Worm (Caenorhabditis elegans) whole organism, L4 larva: ENCODE data around the gene ttr-18.
A peak's percentile ranks its signal among the peaks of the same experiment; 100 is the strongest.
"Not testable (repeated sequence)": the region's sequence is repeated elsewhere in the genome, so short reads cannot be mapped to it uniquely, and the experiment has no call there.

Experiments used
- F37D6.2 ChIP-seq: sonication (generic microtip); optimal IDR thresholded peaks from 2 replicates; lab custom pipeline; 2016; ENCODE audit warnings: mild to moderate bottlenecking, missing genetic modification characterization, missing compliant biosample characterization
- F49E8.2 ChIP-seq: sonication (generic microtip); optimal IDR thresholded peaks from 2 replicates; lab custom pipeline; 2016; ENCODE audit warnings: missing compliant biosample characterization, mild to moderate bottlenecking, missing genetic modification characterization, borderline replicate concordance
- T26A8.4 ChIP-seq: fragments of 200-800 bp; sonication (Bioruptor generic); IDR thresholded peaks from 2 replicates; pipeline ENCODE4 v1.3.6; 2022; ENCODE audit warnings: missing genetic modification characterization, missing compliant biosample characterization
- Y48G9A.11 ChIP-seq: fragments of 200-800 bp; sonication (Bioruptor generic); IDR thresholded peaks from 2 replicates; pipeline ENCODE4 v1.3.6; 2022; ENCODE audit warnings: missing genetic modification reagents, missing genetic modification characterization, missing compliant biosample characterization
- Y5F2A.4 ChIP-seq: fragments of 200-800 bp; sonication (Bioruptor generic); optimal IDR thresholded peaks from 2 replicates; lab custom pipeline; 2018; ENCODE audit warnings: mild to moderate bottlenecking, missing genetic modification characterization, missing compliant biosample characterization
- aha-1 ChIP-seq: fragments of 150-350 bp; peaks from one replicate; lab custom pipeline; 2014; ENCODE audit warnings: missing biosample characterization, missing genetic modification characterization
- ceh-20 ChIP-seq: fragments of 200-800 bp; sonication (Bioruptor generic); IDR thresholded peaks from 2 replicates; pipeline ENCODE4 v1.3.6; 2022; ENCODE audit warnings: missing genetic modification reagents, missing genetic modification characterization, missing compliant biosample characterization
- ceh-44 ChIP-seq: fragments of 200-800 bp; sonication (Bioruptor generic); IDR thresholded peaks from 2 replicates; pipeline ENCODE4 v1.3.6; 2022; ENCODE audit warnings: missing genetic modification reagents, missing genetic modification characterization, missing compliant biosample characterization
- ces-1 ChIP-seq: fragments of 150-350 bp; sonication (generic microtip); optimal IDR thresholded peaks from 4 replicates; lab custom pipeline; 2014; ENCODE audit warnings: missing biosample characterization, missing genetic modification reagents, missing genetic modification characterization
- cey-2 ChIP-seq: sonication (generic microtip); optimal IDR thresholded peaks from 3 replicates; lab custom pipeline; 2017; ENCODE audit warnings: missing genetic modification characterization, mild to moderate bottlenecking, missing compliant biosample characterization, antibody characterized with exemption, borderline replicate concordance; ENCODE audit not compliant: insufficient read depth
- daf-16 ChIP-seq, 3 experiments: sonication (generic microtip); optimal IDR thresholded peaks; 2 replicates each; lab custom pipeline; 2016 to 2017; ENCODE audit warnings: missing genetic modification characterization in 3 of 3, missing genetic modification reagents in 3 of 3, mild to moderate bottlenecking in 2 of 3, missing compliant biosample characterization in 2 of 3, missing biosample characterization in 1 of 3, moderate library complexity in 1 of 3
- dmd-9 ChIP-seq: fragments of 200-800 bp; sonication (Bioruptor generic); IDR thresholded peaks from 2 replicates; pipeline ENCODE4 v1.3.6; 2022; ENCODE audit warnings: missing genetic modification reagents, missing genetic modification characterization, missing compliant biosample characterization
- dpl-1 ChIP-seq: fragments of 150-350 bp; optimal IDR thresholded peaks from 2 replicates; lab custom pipeline; 2014; ENCODE audit warnings: missing biosample characterization, missing genetic modification reagents, missing genetic modification characterization
- dve-1 ChIP-seq: sonication (generic microtip); optimal IDR thresholded peaks from 2 replicates; lab custom pipeline; 2017; ENCODE audit warnings: antibody characterized with exemption, mild to moderate bottlenecking, missing genetic modification characterization, missing compliant biosample characterization; ENCODE audit not compliant: insufficient read depth
- egl-43 ChIP-seq: fragments of 200-800 bp; sonication (Bioruptor generic); IDR thresholded peaks from 2 replicates; pipeline ENCODE4 v1.3.6; 2022; ENCODE audit warnings: missing genetic modification reagents, missing genetic modification characterization, missing compliant biosample characterization
- hlh-30 ChIP-seq: sonication (generic microtip); optimal IDR thresholded peaks from 2 replicates; lab custom pipeline; 2017; ENCODE audit warnings: antibody characterized with exemption, mild to moderate bottlenecking, missing genetic modification characterization, missing compliant biosample characterization; ENCODE audit not compliant: insufficient read depth
- hmg-1.1 ChIP-seq: fragments of 200-800 bp; sonication (Bioruptor generic); IDR thresholded peaks from 2 replicates; pipeline ENCODE4 v1.3.6; 2022; ENCODE audit warnings: missing genetic modification reagents, missing genetic modification characterization, missing compliant biosample characterization
- lim-7 ChIP-seq: fragments of 200-800 bp; sonication (Bioruptor generic); IDR thresholded peaks from 2 replicates; pipeline ENCODE4 v1.3.6; 2022; ENCODE audit warnings: missing genetic modification characterization, missing compliant biosample characterization
- lin-13 ChIP-seq: fragments of 150-350 bp; optimal IDR thresholded peaks from 2 replicates; lab custom pipeline; 2014; ENCODE audit warnings: missing biosample characterization, missing genetic modification reagents, missing genetic modification characterization
- lin-15B ChIP-seq: fragments of 150-350 bp; sonication (generic microtip); optimal IDR thresholded peaks from 3 replicates; lab custom pipeline; 2014; ENCODE audit warnings: missing biosample characterization, missing genetic modification characterization
- lin-29 ChIP-seq: fragments of 200-800 bp; sonication (Bioruptor generic); IDR thresholded peaks from 2 replicates; pipeline ENCODE4 v1.3.6; 2022; ENCODE audit warnings: missing genetic modification reagents, missing genetic modification characterization, missing compliant biosample characterization
- lin-38 ChIP-seq: fragments of 200-800 bp; sonication (Bioruptor generic); IDR thresholded peaks from 2 replicates; pipeline ENCODE4 v1.3.6; 2022; ENCODE audit warnings: missing genetic modification reagents, missing genetic modification characterization, missing compliant biosample characterization
- lir-3 ChIP-seq: sonication (generic microtip); optimal IDR thresholded peaks from 2 replicates; lab custom pipeline; 2016; ENCODE audit warnings: mild to moderate bottlenecking, missing genetic modification characterization, missing compliant biosample characterization
- lsy-2 ChIP-seq, 2 experiments: fragments of 150-350 bp in 1 of 2; sonication (generic microtip) in 1 of 2; optimal IDR thresholded peaks; 2 replicates each; lab custom pipeline; 2014 to 2017; ENCODE audit warnings: missing biosample characterization in 2 of 2, missing genetic modification characterization in 2 of 2
- madf-5 ChIP-seq, 2 experiments: fragments of 200-800 bp; sonication (Bioruptor generic); IDR thresholded peaks; 2 replicates each; pipeline ENCODE4 v1.3.6; 2022; ENCODE audit warnings: missing compliant biosample characterization in 2 of 2, missing genetic modification characterization in 2 of 2
- mdl-1 ChIP-seq, 2 experiments: fragments of 150-350 bp in 1 of 2; sonication (generic microtip) in 1 of 2; optimal IDR thresholded peaks; 2 replicates each; lab custom pipeline; 2014 to 2017; ENCODE audit warnings: missing biosample characterization in 2 of 2, missing genetic modification characterization in 2 of 2
- mdt-29 ChIP-seq: fragments of 200-800 bp; sonication (Bioruptor generic); IDR thresholded peaks from 2 replicates; pipeline ENCODE4 v1.3.6; 2022; ENCODE audit warnings: missing genetic modification reagents, missing genetic modification characterization, missing compliant biosample characterization
- mxl-2 ChIP-seq: fragments of 200-800 bp; sonication (Bioruptor generic); conservative IDR thresholded peaks from 2 replicates; pipeline ENCODE4 v1.3.6; 2022; ENCODE audit warnings: missing genetic modification reagents, missing genetic modification characterization, missing compliant biosample characterization
- nhr-102 ChIP-seq: sonication (generic microtip); optimal IDR thresholded peaks from 2 replicates; lab custom pipeline; 2016; ENCODE audit warnings: mild to moderate bottlenecking, missing genetic modification characterization, moderate library complexity, missing compliant biosample characterization
- nhr-25 ChIP-seq: sonication (generic microtip); optimal IDR thresholded peaks from 2 replicates; lab custom pipeline; 2017; ENCODE audit warnings: missing genetic modification characterization, mild to moderate bottlenecking, missing compliant biosample characterization, antibody characterized with exemption, moderate library complexity, borderline replicate concordance; ENCODE audit not compliant: insufficient read depth
- nhr-41 ChIP-seq: fragments of 200-800 bp; sonication (Bioruptor generic); IDR thresholded peaks from 2 replicates; pipeline ENCODE4 v1.3.6; 2022; ENCODE audit warnings: missing genetic modification reagents, missing genetic modification characterization, missing compliant biosample characterization
- nhr-76 ChIP-seq: fragments of 150-350 bp; optimal IDR thresholded peaks from 2 replicates; lab custom pipeline; 2014; ENCODE audit warnings: missing biosample characterization, missing genetic modification characterization
- nhr-77 ChIP-seq: fragments of 150-350 bp; optimal IDR thresholded peaks from 2 replicates; lab custom pipeline; 2014; ENCODE audit warnings: missing biosample characterization, missing genetic modification characterization
- set-16 ChIP-seq: fragments of 200-800 bp; sonication (Bioruptor generic); IDR thresholded peaks from 2 replicates; pipeline ENCODE4 v1.3.6; 2022; ENCODE audit warnings: missing genetic modification reagents, missing genetic modification characterization, missing compliant biosample characterization
- snpc-1.2 ChIP-seq: fragments of 200-800 bp; sonication (Bioruptor generic); IDR thresholded peaks from 2 replicates; pipeline ENCODE4 v1.3.6; 2022; ENCODE audit warnings: missing genetic modification reagents, missing genetic modification characterization, missing compliant biosample characterization
- spr-1 ChIP-seq: sonication (generic microtip); optimal IDR thresholded peaks from 2 replicates; lab custom pipeline; 2016; ENCODE audit warnings: mild to moderate bottlenecking, missing genetic modification characterization, missing compliant biosample characterization
- tag-97 ChIP-seq: fragments of 200-800 bp; sonication (Bioruptor generic); IDR thresholded peaks from 2 replicates; pipeline ENCODE4 v1.3.6; 2022; ENCODE audit warnings: missing genetic modification characterization, missing compliant biosample characterization
- unc-62 ChIP-seq, 3 experiments: fragments of 150-350 bp in 1 of 3; sonication (generic microtip); optimal IDR thresholded peaks in 2 of 3; peaks in 1 of 3; 1 replicate in 1 of 3; 2 replicates in 2 of 3; lab custom pipeline; 2014 to 2017; ENCODE audit warnings: missing biosample characterization in 3 of 3, missing genetic modification characterization in 3 of 3, missing genetic modification reagents in 3 of 3, missing genotype in 1 of 3
- vab-7 ChIP-seq: fragments of 200-800 bp; sonication (Bioruptor generic); IDR thresholded peaks from 2 replicates; pipeline ENCODE4 v1.3.6; 2022; ENCODE audit warnings: missing genetic modification reagents, missing genetic modification characterization, missing compliant biosample characterization
- zag-1 ChIP-seq: fragments of 150-350 bp; optimal IDR thresholded peaks from 2 replicates; lab custom pipeline; 2014; ENCODE audit warnings: missing biosample characterization, missing genetic modification characterization
- zfp-3 ChIP-seq: fragments of 200-800 bp; sonication (Bioruptor generic); conservative IDR thresholded peaks from 2 replicates; pipeline ENCODE4 v1.3.6; 2022; ENCODE audit warnings: missing genetic modification reagents, missing genetic modification characterization, missing compliant biosample characterization

The ttr-18 gene

DNA sequence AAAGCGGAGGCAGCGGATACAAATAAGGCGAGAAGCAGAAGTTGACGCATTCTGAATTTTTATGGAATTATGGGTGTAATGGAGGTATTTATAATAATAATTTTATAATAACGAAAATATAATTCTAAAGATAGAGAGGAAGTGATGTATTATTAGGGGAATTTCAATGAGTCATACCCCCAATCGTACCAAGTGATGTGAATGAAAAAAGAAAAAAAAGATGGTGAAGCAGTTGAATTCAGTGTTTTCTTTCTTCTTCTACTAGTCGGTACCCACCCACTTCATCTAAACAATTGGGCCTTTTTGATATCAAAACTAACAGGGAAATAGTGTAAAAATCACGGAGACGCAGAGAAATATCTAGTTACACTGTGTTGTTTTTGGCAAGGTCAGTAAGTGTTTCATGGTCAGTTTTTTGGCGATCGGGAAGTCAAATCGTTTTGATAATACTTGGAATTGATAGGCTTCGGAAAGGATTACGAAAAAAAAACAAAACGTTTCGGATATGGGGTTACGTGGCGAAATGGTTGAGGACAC is at the start of gene ttr-18:
Gene ttr-18, minus strand, starts transcription at position 51 of the 537 bp plus-strand sequence.
- peak; percentile 12 for TF ChIP-seq dve-1
- no peak for TF ChIP-seq nhr-41 (GFP tag; lab: Robert Waterston, UW)
- TF ChIP-seq, all 104 proteins: peak for 1

- no peak for TF ChIP-seq nhr-76 (tag; lab: Kevin White, UChicago)
- no peak for TF ChIP-seq zag-1
- no peak for TF ChIP-seq madf-5 (GFP tag; IDR thresholded peaks at IDR 0.05; lab: Robert Waterston, UW)
- TF ChIP-seq F49E8.2 (tag; lab: Kevin White, UChicago), result no peak
- TF ChIP-seq dmd-9 (GFP tag; lab: Robert Waterston, UW), result no peak
- TF ChIP-seq ces-1, result no peak
- no peak for TF ChIP-seq T26A8.4 (GFP tag; lab: Robert Waterston, UW)
- no peak for TF ChIP-seq lin-13 (GFP tag; lab: Kevin White, UChicago)
- TF ChIP-seq cey-2, result no peak
- TF ChIP-seq nhr-25, result no peak
- TF ChIP-seq egl-43, result no peak
- no peak for TF ChIP-seq Y5F2A.4 (GFP tag; lab: Kevin White, UChicago)
- TF ChIP-seq, all 104 proteins: peak for 0
These were observed 49.4 kb upstream of the ttr-18 start for ce11 chrII:11535924-11536323.

- TF ChIP-seq aha-1 (peak; percentile 58), lsy-2 (tag; optimal IDR thresholded peaks at IDR 0.05; lab: Kevin White, UChicago) (no peak), unc-62 (GFP tag; optimal IDR thresholded peaks at IDR 0.05 in 1 of 2; lab: Kevin White, UChicago) (peak in 1 of 2 experiments; percentile 26), unc-62 (tag; optimal IDR thresholded peaks at IDR 0.05; lab: Kevin White, UChicago) (no peak)
- TF ChIP-seq, all 104 proteins: peak for 2
These were observed 48.9 kb upstream of the ttr-18 start for ce11 chrII:11535429-11535828.

ce11 chrII:11534429-11535099 is 48.0 kb upstream of the ttr-18 start, which contains the start of gene Y62F5A.12:
Gene Y62F5A.12 (minus strand): TSS chrII:11534479.
- TF ChIP-seq mdt-29 (GFP tag; lab: Robert Waterston, UW), result peak; percentile 85
- TF ChIP-seq mxl-2, result peak; percentile 80
- TF ChIP-seq nhr-102 (tag; lab: Kevin White, UChicago), result peak; percentile 66
- peak; percentile 92 for TF ChIP-seq zfp-3
- TF ChIP-seq nhr-77 (tag; lab: Kevin White, UChicago), result peak; percentile 81
- TF ChIP-seq ceh-44 (GFP tag; lab: Robert Waterston, UW), result peak; percentile 99
- TF ChIP-seq Y48G9A.11, result peak; percentile 93
- TF ChIP-seq set-16 (GFP tag; lab: Robert Waterston, UW), result peak; percentile 67
- peak; percentile 99 for TF ChIP-seq aha-1
- peak; percentile 93 for TF ChIP-seq egl-43
- TF ChIP-seq dpl-1, result peak; percentile 77
- peak; percentile 78 for TF ChIP-seq T26A8.4 (GFP tag; lab: Robert Waterston, UW)
- TF ChIP-seq nhr-25, result peak; percentile 40
- peak; percentile 55; the same call in 1 of the 2 replicates for TF ChIP-seq lin-29 (GFP tag; lab: Robert Waterston, UW)
- TF ChIP-seq unc-62 (GFP tag; optimal IDR thresholded peaks at IDR 0.05 in 1 of 2; lab: Kevin White, UChicago), result peak in 1 of 2 experiments; percentile 66
- TF ChIP-seq unc-62, daf-16 (tag; optimal IDR thresholded peaks at IDR 0.05; lab: Kevin White, UChicago): not testable (repeated sequence)
- peak; percentile 44 for TF ChIP-seq lir-3 (tag; lab: Kevin White, UChicago)
- peak; percentile 82 for TF ChIP-seq snpc-1.2 (GFP tag; lab: Robert Waterston, UW)
- TF ChIP-seq daf-16 (GFP tag; optimal IDR thresholded peaks at IDR 0.05; lab: Kevin White, UChicago), result peak in 1 of 2 experiments; percentile 68
- TF ChIP-seq F37D6.2 (tag; lab: Kevin White, UChicago), result peak; percentile 79
- peak; percentile 67 for TF ChIP-seq hlh-30 (tag; lab: Kevin White, UChicago)
- peak; percentile 88; the same call in 1 of the 2 replicates for TF ChIP-seq tag-97
- peak; percentile 93 for TF ChIP-seq hmg-1.1 (GFP tag; lab: Robert Waterston, UW)
- peak; percentile 66 for TF ChIP-seq spr-1 (tag; lab: Kevin White, UChicago)
- TF ChIP-seq lin-38 (GFP tag; lab: Robert Waterston, UW), result peak; percentile 100
- TF ChIP-seq vab-7 (GFP tag; lab: Robert Waterston, UW), result peak; percentile 96
- peak; percentile 39 for TF ChIP-seq lin-15B (tag; lab: Kevin White, UChicago)
- peak; percentile 82 for TF ChIP-seq lim-7 (GFP tag; lab: Robert Waterston, UW)
- peak; percentile 32 to 38 for TF ChIP-seq mdl-1 (tag; optimal IDR thresholded peaks at IDR 0.05; lab: Kevin White, UChicago)
- peak; percentile 95 for TF ChIP-seq ceh-20 (GFP tag; lab: Robert Waterston, UW)
